Fruit fly (Drosophila melanogaster): ENCODE results near the gene CG5114.

Gene CG5114

DNA sequence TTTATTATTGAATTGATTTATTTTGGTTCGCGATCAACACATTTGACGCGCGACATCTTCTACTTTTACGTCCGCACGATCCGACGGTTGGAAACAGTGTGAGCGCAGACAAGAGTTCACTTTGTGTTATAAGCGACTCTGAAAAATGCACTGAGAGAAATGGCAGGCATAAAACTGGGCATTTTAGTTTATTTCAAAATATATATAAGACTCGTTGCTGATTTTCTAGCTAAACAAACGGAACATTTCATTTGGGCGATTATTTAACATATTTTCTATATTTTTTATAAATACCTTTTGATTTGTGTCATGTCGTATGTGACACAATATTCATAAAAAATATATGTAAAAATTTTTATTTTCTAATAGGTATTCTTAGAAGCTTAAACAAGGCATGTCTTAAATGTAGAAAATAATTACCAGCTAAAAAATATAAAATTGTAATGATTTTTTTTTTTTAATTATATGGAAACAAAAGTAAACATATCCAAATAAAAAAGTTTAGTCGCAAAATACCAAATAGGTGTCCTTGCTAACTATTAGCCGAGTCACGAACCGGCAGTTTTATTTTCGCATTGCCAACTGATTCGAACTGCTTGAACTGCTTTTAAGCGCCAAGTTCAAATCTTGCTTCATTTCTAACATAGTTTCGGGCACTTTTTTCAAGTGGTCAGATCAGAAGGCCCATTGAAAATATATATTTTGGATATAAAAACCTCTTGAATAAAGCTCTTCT is 31.5 kb downstream of the CG5114 start, which contains the start of gene Reck:
Gene Reck, minus strand, starts transcription at position 106 of the 736 bp plus-strand sequence.
- TF ChIP-seq insv (optimal IDR thresholded peaks at IDR 0.05) (no peak), h (optimal IDR thresholded peaks at IDR 0.05) (no peak), psq (optimal IDR thresholded peaks at IDR 0.05) (no peak), ttk (optimal IDR thresholded peaks at IDR 0.05) (no peak), Sin3A (optimal IDR thresholded peaks at IDR 0.05) (no peak), Myc (optimal IDR thresholded peaks at IDR 0.05) (no peak)

DNA sequence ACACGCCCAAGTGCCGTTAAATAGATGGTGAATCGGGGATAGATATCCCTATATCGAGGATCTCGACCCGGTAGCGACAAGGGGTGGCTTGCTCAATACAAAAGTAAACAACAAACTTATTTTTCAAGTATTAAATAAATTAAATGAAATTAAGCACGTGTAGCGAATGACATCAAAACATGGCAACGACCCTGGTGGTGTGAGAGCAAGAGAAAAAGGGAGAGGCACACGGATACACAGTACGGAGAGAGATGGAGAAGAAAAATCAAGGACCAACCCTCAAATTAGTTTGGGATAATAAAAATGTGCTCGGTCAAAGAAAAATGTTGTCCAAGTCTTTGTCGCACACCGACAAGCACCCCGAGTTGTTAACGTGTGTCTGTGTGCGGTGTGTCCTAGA is 38.4 kb downstream of the CG5114 start:
- no peak for TF ChIP-seq ttk (optimal IDR thresholded peaks at IDR 0.05)
- no peak for TF ChIP-seq h (optimal IDR thresholded peaks at IDR 0.05)
- no peak for TF ChIP-seq psq (optimal IDR thresholded peaks at IDR 0.05)
- TF ChIP-seq insv (optimal IDR thresholded peaks at IDR 0.05) = no peak
- TF ChIP-seq Myc (optimal IDR thresholded peaks at IDR 0.05) = no peak
- TF ChIP-seq Sin3A (optimal IDR thresholded peaks at IDR 0.05) = no peak

DNA sequence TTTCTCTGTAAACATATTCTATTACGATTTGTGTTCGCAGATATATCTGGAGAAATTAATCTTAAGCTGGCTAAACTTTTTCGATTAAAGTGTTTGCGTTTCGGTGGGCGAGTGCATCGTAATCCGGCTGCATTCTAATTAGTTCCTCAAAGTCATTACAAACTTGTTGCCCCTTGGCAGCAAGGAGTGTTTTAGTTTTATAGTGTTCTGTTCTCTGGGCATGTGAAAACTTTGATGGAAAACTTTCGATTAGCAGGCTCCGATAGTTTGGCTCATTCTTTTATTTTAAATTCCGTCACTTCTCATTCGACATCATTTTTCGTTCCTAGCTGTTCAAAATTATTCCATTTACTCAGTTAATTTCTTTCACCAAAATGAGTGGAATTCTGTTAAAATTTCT is 40.6 kb downstream of the CG5114 start, which contains the start of gene CG32148:
Gene CG32148, plus strand, starts transcription at position 301 of the 400 bp plus-strand sequence.
- no peak for TF ChIP-seq psq (optimal IDR thresholded peaks at IDR 0.05)
- no peak for TF ChIP-seq Sin3A (optimal IDR thresholded peaks at IDR 0.05)
- TF ChIP-seq h (optimal IDR thresholded peaks at IDR 0.05) = no peak
- no peak for TF ChIP-seq ttk (optimal IDR thresholded peaks at IDR 0.05)
- no peak for TF ChIP-seq Myc (optimal IDR thresholded peaks at IDR 0.05)
- TF ChIP-seq insv (optimal IDR thresholded peaks at IDR 0.05) = no peak

- TF ChIP-seq Myc (optimal IDR thresholded peaks at IDR 0.05) (no peak), psq (optimal IDR thresholded peaks at IDR 0.05) (no peak), h (optimal IDR thresholded peaks at IDR 0.05) (no peak)
These were observed 49.1 kb downstream of the CG5114 start for dm6 chr3L:15031773-15032172.
